Worm (Caenorhabditis elegans): ENCODE data around the gene Y54F10AM.11.
"Not testable (repeated sequence)": the region's sequence is repeated elsewhere in the genome, so short reads cannot be mapped to it uniquely, and the experiment has no call there.

Y54F10AM.11 gene

DNA sequence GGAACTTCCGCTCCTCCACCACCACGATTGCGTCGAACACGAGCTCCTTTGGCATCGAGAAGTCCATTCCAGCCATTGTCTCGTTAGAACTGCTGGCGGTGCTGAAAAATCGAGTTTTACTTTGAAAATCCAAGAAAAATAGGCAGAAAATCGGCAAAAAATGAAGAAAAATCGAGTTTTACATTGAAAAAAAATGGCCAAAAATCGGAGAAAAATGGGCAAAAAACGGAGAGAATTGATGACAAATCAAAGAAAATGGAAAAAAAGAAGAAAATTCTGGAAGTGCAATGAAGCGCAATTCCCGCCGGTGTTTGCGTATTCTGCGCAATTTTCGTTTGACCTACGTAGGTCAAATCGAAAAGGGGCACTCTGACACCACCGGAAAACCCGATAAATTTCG lies at the start of gene Y54F10AM.11:
TSS of gene Y54F10AM.11 (minus strand) at position 101 of the 400 bp plus-strand sequence.
- TF ChIP-seq T22C8.4 (GFP tag; IDR thresholded peaks at IDR 0.05); klf-2 (GFP tag; conservative IDR thresholded peaks at IDR 0.05); tab-1 (GFP tag; IDR thresholded peaks at IDR 0.05): not testable (repeated sequence)

DNA sequence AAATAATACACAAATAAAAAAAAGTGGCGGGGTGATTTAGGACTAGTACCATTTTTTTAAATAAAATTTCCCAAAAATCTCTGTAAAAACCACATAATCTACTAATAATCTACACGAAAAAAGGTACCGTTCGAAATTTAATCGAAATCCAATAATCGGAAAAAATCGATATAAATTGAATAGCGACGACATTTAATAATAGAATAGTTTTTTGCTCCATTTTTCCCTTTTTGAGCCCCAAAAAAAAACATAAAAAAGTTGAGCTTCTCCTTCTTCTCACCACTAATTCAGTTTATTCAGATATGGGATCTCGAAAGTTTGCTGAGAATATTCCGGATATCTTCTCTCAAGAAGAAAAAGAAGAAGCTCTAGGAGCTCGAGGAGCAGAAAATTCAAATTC lies 43.9 kb upstream of the Y54F10AM.11 start, which contains the start of gene Y71H2B.5:
TSS of gene Y71H2B.5 (plus strand) at position 301 of the 400 bp plus-strand sequence.
- TF ChIP-seq med-1 (GFP tag; optimal IDR thresholded peaks at IDR 0.05; ENCODE audit: insufficient read depth); tab-1 (GFP tag; IDR thresholded peaks at IDR 0.05); T22C8.4 (GFP tag; IDR thresholded peaks at IDR 0.05): not testable (repeated sequence)

DNA sequence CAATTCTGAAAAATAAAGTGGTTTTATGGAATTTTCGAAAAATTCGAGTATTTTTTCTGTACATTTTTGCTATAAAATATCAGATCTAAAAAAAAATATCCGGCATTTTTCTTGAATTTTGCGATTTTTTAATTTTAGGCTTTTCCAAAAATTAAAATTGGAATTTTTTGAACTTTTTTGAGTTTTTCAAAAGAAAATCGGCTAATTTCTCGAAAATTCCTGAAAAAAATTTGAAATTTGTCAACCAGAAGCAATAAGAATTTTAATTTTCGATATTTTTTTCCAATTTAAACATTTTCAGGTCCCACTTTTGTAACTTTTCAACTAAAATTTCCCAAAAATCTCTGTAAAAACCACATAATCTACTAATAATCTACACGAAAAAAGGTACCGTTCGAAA lies 39.9 kb upstream of the Y54F10AM.11 start, which contains the start of gene Y71H2B.11:
TSS of gene Y71H2B.11 (plus strand) at position 301 of the 400 bp plus-strand sequence.
- TF ChIP-seq med-1 (GFP tag; optimal IDR thresholded peaks at IDR 0.05; ENCODE audit: insufficient read depth) (no peak), ref-1 (GFP tag; conservative IDR thresholded peaks at IDR 0.05) (no peak), T22C8.4 (GFP tag; IDR thresholded peaks at IDR 0.05) (no peak), flt-1 (GFP tag; IDR thresholded peaks at IDR 0.05) (no peak), cog-1 (tag; optimal IDR thresholded peaks at IDR 0.05) (no peak), tab-1 (GFP tag; IDR thresholded peaks at IDR 0.05) (no peak), ztf-23 (GFP tag; IDR thresholded peaks at IDR 0.05) (no peak), klf-2 (GFP tag; conservative IDR thresholded peaks at IDR 0.05) (no peak), ztf-29 (GFP tag; IDR thresholded peaks at IDR 0.05) (no peak)

DNA sequence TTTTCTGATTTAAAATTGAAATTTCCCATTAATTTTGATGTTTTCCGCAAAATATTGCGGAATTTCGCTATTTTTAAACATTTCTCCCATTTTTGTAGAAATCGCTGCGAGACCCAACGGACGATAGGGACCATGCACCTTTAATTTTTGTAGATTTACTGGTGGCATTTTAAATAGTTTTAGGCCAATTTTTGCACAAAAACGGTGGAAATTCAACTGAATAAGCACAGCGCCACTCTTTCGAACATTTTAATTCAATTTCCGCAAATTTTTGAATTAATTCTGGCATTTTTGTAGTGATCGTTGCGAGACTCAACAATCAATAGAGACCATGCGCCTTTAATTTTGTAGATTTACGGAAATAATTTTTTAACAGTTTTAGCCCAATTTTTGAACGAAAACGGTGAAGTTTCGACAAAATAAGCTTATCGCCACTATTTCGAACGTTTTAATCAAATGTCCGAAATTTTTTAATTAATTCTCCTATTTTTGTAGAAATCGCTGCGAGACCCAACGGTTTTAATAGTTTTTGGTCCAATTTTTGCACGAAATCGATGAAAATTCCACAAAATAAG lies 34.8 kb upstream of the Y54F10AM.11 start:
- TF ChIP-seq ztf-23 (GFP tag; IDR thresholded peaks at IDR 0.05) = no peak
- TF ChIP-seq med-1 (GFP tag; optimal IDR thresholded peaks at IDR 0.05; ENCODE audit: insufficient read depth) = no peak
- TF ChIP-seq flt-1 (GFP tag; IDR thresholded peaks at IDR 0.05) = no peak
- no peak for TF ChIP-seq ztf-29 (GFP tag; IDR thresholded peaks at IDR 0.05)
- no peak for TF ChIP-seq T22C8.4 (GFP tag; IDR thresholded peaks at IDR 0.05)
- no peak for TF ChIP-seq cog-1 (tag; optimal IDR thresholded peaks at IDR 0.05)
- TF ChIP-seq klf-2 (GFP tag; conservative IDR thresholded peaks at IDR 0.05) = no peak
- no peak for TF ChIP-seq ref-1 (GFP tag; conservative IDR thresholded peaks at IDR 0.05)
- TF ChIP-seq tab-1 (GFP tag; IDR thresholded peaks at IDR 0.05) = no peak

DNA sequence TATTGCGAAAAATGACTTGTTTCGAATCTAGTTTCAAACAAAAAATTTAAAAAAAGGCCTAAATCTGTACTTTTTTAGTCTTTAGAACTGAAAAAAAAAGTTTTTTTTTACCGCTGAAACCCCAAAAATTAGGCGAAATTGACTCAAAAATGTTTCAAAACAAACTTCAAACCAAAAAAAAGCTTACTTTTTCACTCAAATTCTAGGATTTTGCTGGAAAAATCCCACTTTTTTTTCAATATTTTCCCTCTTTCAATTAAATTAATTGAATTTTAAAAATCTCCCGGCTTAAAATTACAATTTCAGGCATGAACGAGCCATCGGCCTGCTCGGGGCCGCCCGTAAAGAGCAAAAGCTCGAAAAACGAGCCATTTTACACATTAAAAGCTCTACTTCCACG lies 34.0 kb upstream of the Y54F10AM.11 start, which contains the start of gene mdt-19:
TSS of gene mdt-19 (plus strand) at position 301 of the 400 bp plus-strand sequence.
- TF ChIP-seq flt-1 (GFP tag; IDR thresholded peaks at IDR 0.05) = no peak
- TF ChIP-seq cog-1 (tag; optimal IDR thresholded peaks at IDR 0.05) = no peak
- no peak for TF ChIP-seq ztf-23 (GFP tag; IDR thresholded peaks at IDR 0.05)
- TF ChIP-seq T22C8.4 (GFP tag; IDR thresholded peaks at IDR 0.05) = no peak
- TF ChIP-seq ztf-29 (GFP tag; IDR thresholded peaks at IDR 0.05) = no peak
- no peak for TF ChIP-seq ref-1 (GFP tag; conservative IDR thresholded peaks at IDR 0.05)
- no peak for TF ChIP-seq med-1 (GFP tag; optimal IDR thresholded peaks at IDR 0.05; ENCODE audit: insufficient read depth)
- TF ChIP-seq tab-1 (GFP tag; IDR thresholded peaks at IDR 0.05) = no peak

DNA sequence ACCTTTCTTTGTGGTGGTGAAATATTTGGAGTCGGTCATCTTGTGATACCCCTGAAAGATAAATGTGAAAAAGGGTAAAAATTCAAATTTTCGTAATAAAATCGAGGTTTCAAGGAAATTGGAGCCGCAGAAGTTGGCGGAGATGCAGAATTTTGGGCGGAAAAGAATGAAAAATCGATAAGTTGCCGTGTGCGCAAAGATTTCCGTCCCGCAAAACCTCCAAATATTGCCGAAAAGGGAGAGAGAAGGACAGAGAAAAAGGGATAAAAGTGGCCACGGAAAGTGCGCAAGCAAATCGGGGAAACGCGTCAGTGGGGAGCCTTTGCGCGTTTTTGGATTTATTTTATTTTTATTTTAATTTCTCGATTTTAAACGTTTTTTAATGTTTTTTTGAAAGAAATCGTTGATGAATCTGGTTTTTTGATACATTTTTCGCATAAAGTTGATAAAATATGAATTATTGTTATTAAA lies 33.2 kb upstream of the Y54F10AM.11 start, which contains the start of gene apb-1:
TSS of gene apb-1 (minus strand) at position 51 of the 471 bp plus-strand sequence.
- peak; percentile 63; the same call in 1 of the 2 replicates for TF ChIP-seq tab-1 (GFP tag; IDR thresholded peaks at IDR 0.05)
- TF ChIP-seq T22C8.4 (GFP tag; IDR thresholded peaks at IDR 0.05) = peak; percentile 83
- TF ChIP-seq cog-1 (tag; optimal IDR thresholded peaks at IDR 0.05) = peak; percentile 35
- TF ChIP-seq klf-2 (GFP tag; conservative IDR thresholded peaks at IDR 0.05) = 0 out of 2 replicates have a peak, but pooled peaks have one; percentile 34
- peak; percentile 18 for TF ChIP-seq med-1 (GFP tag; optimal IDR thresholded peaks at IDR 0.05; ENCODE audit: insufficient read depth)
- peak; percentile 85 for TF ChIP-seq ztf-23 (GFP tag; IDR thresholded peaks at IDR 0.05)
- TF ChIP-seq ref-1 (GFP tag; conservative IDR thresholded peaks at IDR 0.05) = 0 out of 2 replicates have a peak, but pooled peaks have one; percentile 24
- peak; percentile 80 for TF ChIP-seq flt-1 (GFP tag; IDR thresholded peaks at IDR 0.05)
- peak; percentile 39; the same call in 1 of the 2 replicates for TF ChIP-seq ztf-29 (GFP tag; IDR thresholded peaks at IDR 0.05)

DNA sequence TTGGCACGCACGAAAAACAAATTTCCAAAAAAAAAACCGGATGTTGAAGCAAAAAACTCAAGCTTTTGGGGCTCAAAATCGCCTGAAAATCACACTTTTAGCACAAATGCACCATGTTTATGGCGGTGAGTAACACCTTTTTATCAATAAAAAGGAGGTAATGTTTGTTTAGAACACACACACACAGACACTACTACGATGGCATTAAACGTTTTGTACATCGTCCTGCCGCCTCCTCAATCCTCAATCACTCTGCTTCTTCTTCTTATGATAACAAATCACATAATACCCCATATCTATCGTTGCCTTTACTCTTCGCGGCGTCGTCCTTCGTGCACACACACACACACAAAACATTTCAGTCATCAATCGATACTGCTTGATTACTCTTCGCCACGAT lies 22.4 kb upstream of the Y54F10AM.11 start, which contains the start of gene gpa-17:
TSS of gene gpa-17 (plus strand) at position 363 of the 400 bp plus-strand sequence.
- TF ChIP-seq ztf-23 (GFP tag; IDR thresholded peaks at IDR 0.05) = no peak
- no peak for TF ChIP-seq T22C8.4 (GFP tag; IDR thresholded peaks at IDR 0.05)
- no peak for TF ChIP-seq ztf-29 (GFP tag; IDR thresholded peaks at IDR 0.05)
- TF ChIP-seq med-1 (GFP tag; optimal IDR thresholded peaks at IDR 0.05; ENCODE audit: insufficient read depth) = no peak
- TF ChIP-seq klf-2 (GFP tag; conservative IDR thresholded peaks at IDR 0.05) = no peak
- no peak for TF ChIP-seq ref-1 (GFP tag; conservative IDR thresholded peaks at IDR 0.05)
- TF ChIP-seq tab-1 (GFP tag; IDR thresholded peaks at IDR 0.05) = no peak
- no peak for TF ChIP-seq flt-1 (GFP tag; IDR thresholded peaks at IDR 0.05)
- no peak for TF ChIP-seq cog-1 (tag; optimal IDR thresholded peaks at IDR 0.05)

DNA sequence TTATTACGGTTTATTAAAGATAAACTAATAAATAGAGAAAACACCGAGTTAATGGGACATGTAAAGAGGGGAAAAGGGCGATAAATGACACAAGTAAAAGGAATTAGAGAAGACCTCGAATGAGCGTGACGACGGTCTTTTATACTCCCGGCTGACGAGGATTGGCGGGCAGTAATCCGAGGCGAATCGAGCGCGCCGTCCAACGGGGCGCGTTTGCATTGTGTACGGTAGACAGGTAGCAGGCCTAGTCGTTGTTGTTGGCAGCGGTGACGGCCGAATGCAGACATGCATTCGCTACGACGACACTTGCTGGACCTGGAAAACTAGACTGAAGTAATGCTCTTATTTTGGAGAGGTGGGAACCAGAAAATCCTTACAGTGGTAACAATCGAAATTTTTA lies 19.5 kb upstream of the Y54F10AM.11 start:
- TF ChIP-seq ztf-29 (GFP tag; IDR thresholded peaks at IDR 0.05) = 0 out of 2 replicates have a peak, but pooled peaks have one; percentile 34

DNA sequence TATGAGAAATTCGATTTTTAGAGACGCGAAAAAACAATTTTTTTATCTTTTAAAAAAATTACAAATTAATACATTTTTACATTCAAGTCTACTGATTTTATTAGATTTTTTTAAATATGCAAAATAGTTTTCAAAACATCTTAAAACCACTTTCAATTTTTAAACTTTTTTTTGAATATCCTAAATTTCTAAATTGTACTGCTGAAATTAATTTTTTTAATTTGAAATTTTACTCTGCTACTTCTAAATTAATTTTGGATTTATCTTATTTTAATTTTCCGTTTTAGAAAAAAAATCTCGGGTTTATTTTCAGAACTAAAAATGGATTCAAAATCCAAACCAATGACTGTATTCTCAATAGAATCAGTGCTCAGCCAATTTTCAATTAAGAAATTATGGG lies 15.2 kb upstream of the Y54F10AM.11 start, which contains the start of gene Y71H2B.8:
TSS of gene Y71H2B.8 (plus strand) at position 301 of the 400 bp plus-strand sequence.
- TF ChIP-seq flt-1 (GFP tag; IDR thresholded peaks at IDR 0.05) (no peak), ztf-29 (GFP tag; IDR thresholded peaks at IDR 0.05) (no peak), T22C8.4 (GFP tag; IDR thresholded peaks at IDR 0.05) (no peak), med-1 (GFP tag; optimal IDR thresholded peaks at IDR 0.05; ENCODE audit: insufficient read depth) (no peak), ref-1 (GFP tag; conservative IDR thresholded peaks at IDR 0.05) (no peak), cog-1 (tag; optimal IDR thresholded peaks at IDR 0.05) (no peak)

DNA sequence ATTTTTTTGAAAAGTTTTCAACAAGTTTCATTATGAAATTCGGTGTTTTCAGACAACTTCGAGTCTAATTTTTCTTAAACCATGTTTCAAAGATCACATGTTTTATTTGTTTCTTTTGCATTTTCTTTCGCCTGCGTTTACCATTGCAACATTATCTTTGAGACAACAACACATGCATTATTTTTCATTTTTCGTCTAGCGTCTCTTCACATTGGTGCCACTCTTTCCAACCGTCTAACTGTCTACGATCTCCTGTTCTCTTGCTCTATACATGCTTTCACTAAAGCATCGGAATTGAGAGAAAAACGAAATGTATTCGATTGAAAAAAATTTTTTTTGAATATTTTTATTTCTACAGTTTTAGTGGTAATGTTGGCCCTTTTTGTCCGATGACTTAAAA lies 14.8 kb upstream of the Y54F10AM.11 start:
- TF ChIP-seq cog-1 (tag; optimal IDR thresholded peaks at IDR 0.05) (peak; percentile 40), ztf-29 (GFP tag; IDR thresholded peaks at IDR 0.05) (no peak), T22C8.4 (GFP tag; IDR thresholded peaks at IDR 0.05) (no peak)

All from whole organism, midembryonic.